Worm (Caenorhabditis elegans) whole organism, mixed stage, embryonic: ENCODE data around the gene jmjd-3.1.

ENCODE experiments used
- mls-2 ChIP-seq: sonication (generic microtip); optimal IDR thresholded peaks from 2 replicates; lab custom pipeline; 2016; ENCODE audit warnings: mild to moderate bottlenecking, missing genetic modification characterization, moderate library complexity, missing compliant biosample characterization
- nhr-237 ChIP-seq: fragments of 150-350 bp; optimal IDR thresholded peaks from 2 replicates; lab custom pipeline; 2014; ENCODE audit warnings: missing biosample characterization, missing genetic modification characterization

- no peak for TF ChIP-seq nhr-237 (tag; lab: Kevin White, UChicago)
- TF ChIP-seq mls-2 (tag; lab: Kevin White, UChicago), result no peak
These were observed 34.1 kb upstream of the jmjd-3.1 start, which contains the start of gene nspc-3 for ce11 chrX:8536791-8537190.
